Worm (Caenorhabditis elegans): ENCODE data around the gene R07D5.2.

- no peak for TF ChIP-seq jun-1 (tag; optimal IDR thresholded peaks at IDR 0.05)
- TF ChIP-seq mdl-1 (tag; optimal IDR thresholded peaks at IDR 0.05) = no peak
- peak; percentile 71 for TF ChIP-seq nhr-23 (tag; optimal IDR thresholded peaks at IDR 0.05)
- no peak for TF ChIP-seq nhr-12 (tag; optimal IDR thresholded peaks at IDR 0.05)
- no peak for TF ChIP-seq nhr-76 (tag; optimal IDR thresholded peaks at IDR 0.05)
- TF ChIP-seq lin-39 (tag; optimal IDR thresholded peaks at IDR 0.05) = no peak
- no peak for TF ChIP-seq lsy-12 (tag; optimal IDR thresholded peaks at IDR 0.05)
- no peak for TF ChIP-seq egl-27 (tag; optimal IDR thresholded peaks at IDR 0.05)
- no peak for TF ChIP-seq zag-1 (tag; optimal IDR thresholded peaks at IDR 0.05)
- TF ChIP-seq unc-62 (GFP tag; optimal IDR thresholded peaks at IDR 0.05) = no peak
- no peak for TF ChIP-seq ceh-28 (tag; optimal IDR thresholded peaks at IDR 0.05)
- no peak for TF ChIP-seq ama-1 (optimal IDR thresholded peaks at IDR 0.05)
- no peak for TF ChIP-seq R02D3.7 (tag; optimal IDR thresholded peaks at IDR 0.05)
- no peak for TF ChIP-seq nhr-28 (tag; optimal IDR thresholded peaks at IDR 0.05)
Measured at ce11 chrX:15079406-15079805, 37.0 kb downstream of the R07D5.2 start.
